Worm (Caenorhabditis elegans) whole organism, mixed stage, embryonic: Measurements from ENCODE around the gene C18D11.10.

Experiments used
- elt-3 ChIP-seq: fragments of 150-350 bp; optimal IDR thresholded peaks from 2 replicates; lab custom pipeline; 2014; ENCODE audit warnings: missing biosample characterization, missing genetic modification characterization
- snpc-4 ChIP-seq: fragments of 150-350 bp; optimal IDR thresholded peaks from 2 replicates; lab custom pipeline; 2014; ENCODE audit warnings: missing biosample characterization, missing genetic modification characterization
- unc-39 ChIP-seq: fragments of 150-350 bp; optimal IDR thresholded peaks from 2 replicates; lab custom pipeline; 2014; ENCODE audit warnings: missing biosample characterization, missing genetic modification characterization
- ztf-11 ChIP-seq: fragments of 150-350 bp; optimal IDR thresholded peaks from 2 replicates; lab custom pipeline; 2014; ENCODE audit warnings: missing biosample characterization, missing genetic modification characterization

ce11 chrIII:11817865-11818264 lies 10.3 kb downstream of the C18D11.10 start:
- TF ChIP-seq elt-3 (no peak), ztf-11 (tag; lab: Kevin White, UChicago) (no peak), unc-39 (tag; lab: Kevin White, UChicago) (no peak), snpc-4 (tag; lab: Kevin White, UChicago) (no peak)
